Fruit fly (Drosophila melanogaster) whole organism, embryonic: ENCODE data around the gene CG4854.

Experiments used
- CG11398 ChIP-seq: fragments of 200-800 bp; sonication (Bioruptor generic); optimal IDR thresholded peaks from 2 replicates; lab custom pipeline; 2016; ENCODE audit warnings: missing biosample characterization, missing genetic modification characterization
- CG11456 ChIP-seq: fragments of 200-800 bp; sonication (Bioruptor generic); IDR thresholded peaks from 3 replicates; pipeline ENCODE4 v1.3.6; 2022; ENCODE audit warnings: missing biosample characterization, missing genetic modification characterization
- CG11560 ChIP-seq: fragments of 200-800 bp; sonication (Bioruptor generic); IDR thresholded peaks from 3 replicates; pipeline ENCODE4 v1.3.6; 2022; ENCODE audit warnings: missing biosample characterization, missing genetic modification characterization
- CG13296 ChIP-seq: fragments of 200-800 bp; sonication (Bioruptor generic); optimal IDR thresholded peaks from 3 replicates; lab custom pipeline; 2018; ENCODE audit warnings: missing biosample characterization, mild to moderate bottlenecking, missing genetic modification characterization
- CG13775 ChIP-seq: fragments of 200-800 bp; sonication (Bioruptor generic); optimal IDR thresholded peaks from 3 replicates; lab custom pipeline; 2017; ENCODE audit warnings: missing biosample characterization, mild to moderate bottlenecking, missing genetic modification characterization
- CG16779 ChIP-seq: fragments of 200-800 bp; sonication (Bioruptor generic); IDR thresholded peaks from 2 replicates; pipeline ENCODE4 v1.3.6; 2022; ENCODE audit warnings: missing biosample characterization, missing genetic modification characterization
- CG17385 ChIP-seq: fragments of 200-800 bp; sonication (Bioruptor generic); optimal IDR thresholded peaks from 3 replicates; lab custom pipeline; 2018; ENCODE audit warnings: missing biosample characterization, mild to moderate bottlenecking, missing genetic modification characterization
- CG17612 ChIP-seq: fragments of 200-800 bp; sonication (Bioruptor generic); IDR thresholded peaks from 2 replicates; pipeline ENCODE4 v1.3.6; 2022; ENCODE audit warnings: missing biosample characterization, missing genetic modification characterization
- CG17802 ChIP-seq: fragments of 200-800 bp; sonication (Bioruptor generic); optimal IDR thresholded peaks from 2 replicates; lab custom pipeline; 2018; ENCODE audit warnings: missing biosample characterization, mild to moderate bottlenecking, missing genetic modification characterization, moderate library complexity
- CG2712 ChIP-seq: fragments of 200-800 bp; optimal IDR thresholded peaks from 3 replicates; lab custom pipeline; 2019; ENCODE audit warnings: missing biosample characterization, mild to moderate bottlenecking, missing genetic modification characterization, moderate library complexity
- CG30020 ChIP-seq: fragments of 200-800 bp; optimal IDR thresholded peaks from 2 replicates; lab custom pipeline; 2019; ENCODE audit warnings: missing biosample characterization, mild to moderate bottlenecking, missing genetic modification characterization, moderate library complexity
- CG30403 ChIP-seq: fragments of 200-800 bp; sonication (Bioruptor generic); optimal IDR thresholded peaks from 3 replicates; lab custom pipeline; 2016; ENCODE audit warnings: missing biosample characterization, missing genetic modification characterization
- CG32767 ChIP-seq: fragments of 200-800 bp; sonication (Bioruptor generic); IDR thresholded peaks from 2 replicates; pipeline ENCODE4 v1.3.6; 2022; ENCODE audit warnings: missing biosample characterization, missing genetic modification characterization
- CG43689 ChIP-seq: fragments of 200-800 bp; sonication (Bioruptor generic); IDR thresholded peaks from 2 replicates; pipeline ENCODE4 v1.3.6; 2022; ENCODE audit warnings: missing biosample characterization, missing genetic modification characterization
- CG5180 ChIP-seq: fragments of 200-800 bp; sonication (Bioruptor generic); optimal IDR thresholded peaks from 3 replicates; lab custom pipeline; 2017; ENCODE audit warnings: missing biosample characterization, missing genetic modification characterization, mild to moderate bottlenecking, moderate library complexity, missing genetic modification reagents
- CG6254 ChIP-seq: fragments of 200-800 bp; sonication (Bioruptor generic); optimal IDR thresholded peaks from 3 replicates; lab custom pipeline; 2017; ENCODE audit warnings: mild to moderate bottlenecking, missing biosample characterization, missing genetic modification reagents, missing genetic modification characterization
- CG7963 ChIP-seq: fragments of 200-800 bp; sonication (Bioruptor generic); IDR thresholded peaks from 3 replicates; pipeline ENCODE4 v1.3.6; 2022; ENCODE audit warnings: missing biosample characterization, missing genetic modification characterization; ENCODE audit not compliant: partially characterized antibody
- CG9437 ChIP-seq: fragments of 200-800 bp; sonication (Bioruptor generic); optimal IDR thresholded peaks from 2 replicates; lab custom pipeline; 2018; ENCODE audit warnings: missing biosample characterization, mild to moderate bottlenecking, missing genetic modification characterization
- CG9609 ChIP-seq: fragments of 200-800 bp; sonication (Bioruptor generic); optimal IDR thresholded peaks from 3 replicates; lab custom pipeline; 2016; ENCODE audit warnings: missing biosample characterization, missing genetic modification characterization
- CG9876 ChIP-seq: fragments of 200-800 bp; sonication (Bioruptor generic); optimal IDR thresholded peaks from 2 replicates; lab custom pipeline; 2016; ENCODE audit warnings: missing biosample characterization, missing genetic modification characterization
- CHES-1-like ChIP-seq: fragments of 200-800 bp; sonication (Bioruptor generic); optimal IDR thresholded peaks from 2 replicates; lab custom pipeline; 2016; ENCODE audit warnings: missing biosample characterization, missing genetic modification characterization
- Dref ChIP-seq: fragments of 200-800 bp; sonication (Bioruptor generic); IDR thresholded peaks from 2 replicates; pipeline ENCODE4 v1.3.6; 2022; ENCODE audit warnings: missing biosample characterization, missing genetic modification characterization
- H2.0 ChIP-seq: fragments of 200-800 bp; sonication (Bioruptor generic); IDR thresholded peaks from 2 replicates; pipeline ENCODE4 v1.3.6; 2022; ENCODE audit warnings: missing biosample characterization, missing genetic modification characterization
- Lpt ChIP-seq: fragments of >200 bp; optimal IDR thresholded peaks from 2 replicates; lab custom pipeline; 2018; ENCODE audit warnings: missing biosample characterization, missing genetic modification characterization
- MBD-R2 ChIP-seq: fragments of 200-800 bp; sonication (Bioruptor generic); IDR thresholded peaks from 2 replicates; pipeline ENCODE4 v1.3.6; 2022; ENCODE audit warnings: missing biosample characterization, missing genetic modification characterization
- MESR4 ChIP-seq: fragments of 200-800 bp; sonication (Bioruptor generic); optimal IDR thresholded peaks from 2 replicates; lab custom pipeline; 2018; ENCODE audit warnings: missing biosample characterization, mild to moderate bottlenecking, missing genetic modification characterization, moderate library complexity
- Med ChIP-seq: fragments of 200-800 bp; sonication (Bioruptor generic); peaks from one replicate; lab custom pipeline; 2016; ENCODE audit warnings: missing biosample characterization, missing genetic modification characterization, mild to moderate bottlenecking, inconsistent platforms, moderate library complexity
- Rfx ChIP-seq: fragments of 200-800 bp; sonication (Bioruptor generic); IDR thresholded peaks from 2 replicates; pipeline ENCODE4 v1.3.6; 2022; ENCODE audit warnings: missing biosample characterization, missing genetic modification characterization
- cad ChIP-seq: fragments of >200 bp; optimal IDR thresholded peaks from 2 replicates; lab custom pipeline; 2017; ENCODE audit warnings: missing biosample characterization, missing genetic modification characterization
- cas ChIP-seq: fragments of 200-800 bp; sonication (Bioruptor generic); IDR thresholded peaks from 2 replicates; pipeline ENCODE4 v1.3.6; 2022; ENCODE audit warnings: missing biosample characterization, missing genetic modification characterization
- ci ChIP-seq: fragments of 200-800 bp; sonication (Bioruptor generic); IDR thresholded peaks from 3 replicates; pipeline ENCODE4 v1.3.6; 2022; ENCODE audit warnings: missing biosample characterization, missing genetic modification characterization
- dmrt11E ChIP-seq: fragments of 200-800 bp; sonication (Bioruptor generic); optimal IDR thresholded peaks from 3 replicates; lab custom pipeline; 2018; ENCODE audit warnings: missing biosample characterization, mild to moderate bottlenecking, missing genetic modification characterization, moderate library complexity
- fd64A ChIP-seq: fragments of 200-800 bp; sonication (Bioruptor generic); optimal IDR thresholded peaks from 3 replicates; lab custom pipeline; 2018; ENCODE audit warnings: missing biosample characterization, mild to moderate bottlenecking, missing genetic modification characterization
- fu2 ChIP-seq: fragments of 200-800 bp; sonication (Bioruptor generic); optimal IDR thresholded peaks from 2 replicates; lab custom pipeline; 2016; ENCODE audit warnings: missing biosample characterization, missing genetic modification characterization
- gt ChIP-seq: fragments of 200-800 bp; sonication (Bioruptor generic); IDR thresholded peaks from 2 replicates; pipeline ENCODE4 v1.3.6; 2022; ENCODE audit warnings: missing biosample characterization, missing genetic modification characterization
- ind ChIP-seq: fragments of 200-800 bp; sonication (Bioruptor generic); optimal IDR thresholded peaks from 3 replicates; lab custom pipeline; 2016; ENCODE audit warnings: missing biosample characterization, missing genetic modification characterization
- jing ChIP-seq: fragments of 200-800 bp; sonication (Bioruptor generic); optimal IDR thresholded peaks from 2 replicates; lab custom pipeline; 2018; ENCODE audit warnings: missing biosample characterization, mild to moderate bottlenecking, missing genetic modification characterization
- lov ChIP-seq, 2 experiments: fragments of 200-800 bp in 1 of 2; fragments of >200 bp in 1 of 2; sonication (Bioruptor generic) in 1 of 2; IDR thresholded peaks in 1 of 2; optimal IDR thresholded peaks in 1 of 2; 2 replicates in 1 of 2; 3 replicates in 1 of 2; pipeline versions ENCODE4 v1.3.6 to Lab custom; 2017 to 2022; ENCODE audit warnings: missing biosample characterization in 1 of 2, missing genetic modification characterization in 1 of 2
- mirr ChIP-seq: fragments of 200-800 bp; sonication (Bioruptor generic); optimal IDR thresholded peaks from 3 replicates; lab custom pipeline; 2018; ENCODE audit warnings: missing biosample characterization, mild to moderate bottlenecking, missing genetic modification characterization
- nmo ChIP-seq: fragments of 200-800 bp; sonication (Bioruptor generic); optimal IDR thresholded peaks from 2 replicates; lab custom pipeline; 2018; ENCODE audit warnings: missing biosample characterization, mild to moderate bottlenecking, missing genetic modification characterization, moderate library complexity
- pita ChIP-seq: fragments of 200-800 bp; sonication (Bioruptor generic); optimal IDR thresholded peaks from 2 replicates; lab custom pipeline; 2017; ENCODE audit warnings: missing biosample characterization, mild to moderate bottlenecking, missing genetic modification characterization
- pzg ChIP-seq: fragments of 200-800 bp; sonication (Bioruptor generic); optimal IDR thresholded peaks from 3 replicates; lab custom pipeline; 2018; ENCODE audit warnings: missing biosample characterization, mild to moderate bottlenecking, missing genetic modification characterization, moderate library complexity
- ranshi ChIP-seq: fragments of 200-800 bp; sonication (Bioruptor generic); IDR thresholded peaks from 2 replicates; pipeline ENCODE4 v1.3.6; 2022; ENCODE audit warnings: missing biosample characterization, missing genetic modification characterization
- row ChIP-seq: fragments of 200-800 bp; sonication (Bioruptor generic); IDR thresholded peaks from 3 replicates; pipeline ENCODE4 v1.3.6; 2022; ENCODE audit warnings: missing biosample characterization, missing genetic modification characterization
- run ChIP-seq: fragments of 200-800 bp; sonication (Bioruptor generic); optimal IDR thresholded peaks from 3 replicates; lab custom pipeline; 2018; ENCODE audit warnings: missing biosample characterization, mild to moderate bottlenecking, missing genetic modification characterization
- seq ChIP-seq: fragments of 200-800 bp; sonication (Bioruptor generic); IDR thresholded peaks from 2 replicates; pipeline ENCODE4 v1.3.6; 2022; ENCODE audit warnings: missing biosample characterization, missing genetic modification characterization
- sima ChIP-seq: fragments of 200-800 bp; sonication (Bioruptor generic); optimal IDR thresholded peaks from 2 replicates; lab custom pipeline; 2016; ENCODE audit warnings: missing biosample characterization, missing genetic modification characterization
- sr ChIP-seq: fragments of 200-800 bp; sonication (Bioruptor generic); IDR thresholded peaks from 3 replicates; pipeline ENCODE4 v1.3.6; 2022; ENCODE audit warnings: missing biosample characterization, missing genetic modification characterization
- vfl ChIP-seq: fragments of 200-800 bp; sonication (Bioruptor generic); optimal IDR thresholded peaks from 2 replicates; lab custom pipeline; 2016; ENCODE audit warnings: missing biosample characterization, missing genetic modification characterization
- wek ChIP-seq: fragments of 200-800 bp; sonication (Bioruptor generic); optimal IDR thresholded peaks from 3 replicates; lab custom pipeline; 2018; ENCODE audit warnings: missing biosample characterization, mild to moderate bottlenecking, missing genetic modification characterization, moderate library complexity
- zen2 ChIP-seq: fragments of 200-800 bp; sonication (Bioruptor generic); IDR thresholded peaks from 3 replicates; pipeline ENCODE4 v1.3.6; 2022; ENCODE audit warnings: missing biosample characterization, missing genetic modification characterization; ENCODE audit not compliant: partially characterized antibody
- zfh1 ChIP-seq: fragments of 200-800 bp; sonication (Bioruptor generic); IDR thresholded peaks from 3 replicates; pipeline ENCODE4 v1.3.6; 2022; ENCODE audit warnings: missing biosample characterization, missing genetic modification characterization

CG4854 gene

dm6 chr3R:20031764-20032079 lies 3.9 kb downstream of the CG4854 start, which contains the start of gene idc:
TSS of gene idc (plus strand) at chr3R:20031823.
- TF ChIP-seq Lpt (GFP tag; lab: Kevin White, UChicago): no peak
- no peak for TF ChIP-seq dmrt11E (tag; lab: Kevin White, UChicago)
- peak; percentile 32 for TF ChIP-seq CG17802
- no peak for TF ChIP-seq CHES-1-like (GFP tag; lab: Kevin White, UChicago)
- peak; percentile 10 for TF ChIP-seq pzg (GFP tag; lab: Kevin White, UChicago)
- TF ChIP-seq CG11456 (GFP tag; lab: Robert Waterston, UW): 0 out of 3 replicates have a peak, but pooled peaks have one; percentile 59
- no peak for TF ChIP-seq zen2 (GFP tag; lab: Robert Waterston, UW)
- TF ChIP-seq ind: no peak
- TF ChIP-seq CG32767 (GFP tag; lab: Robert Waterston, UW): no peak
- no peak for TF ChIP-seq CG2712 (tag; lab: Kevin White, UChicago)
- TF ChIP-seq jing: no peak
- no peak for TF ChIP-seq CG11560 (tag; lab: Robert Waterston, UW)
- TF ChIP-seq CG13775 (GFP tag; lab: Kevin White, UChicago): peak; percentile 69
- no peak for TF ChIP-seq row (GFP tag; lab: Robert Waterston, UW)
- no peak for TF ChIP-seq CG11398
- TF ChIP-seq ci (GFP tag; lab: Robert Waterston, UW): peak; percentile 53; the same call in 2 of the 3 replicates
- no peak for TF ChIP-seq CG9609 (GFP tag; lab: Kevin White, UChicago)
- 0 out of 2 replicates have a peak, but pooled peaks have one; percentile 25 for TF ChIP-seq Dref (GFP tag; lab: Robert Waterston, UW)
- no peak for TF ChIP-seq sr
- no peak for TF ChIP-seq fd64A (GFP tag; lab: Kevin White, UChicago)
- no peak for TF ChIP-seq mirr
- TF ChIP-seq Med (GFP tag; lab: Kevin White, UChicago): peak; percentile 71
- peak; percentile 93 for TF ChIP-seq wek (GFP tag; lab: Kevin White, UChicago)
- no peak for TF ChIP-seq sima (GFP tag; lab: Kevin White, UChicago)
- TF ChIP-seq CG9876 (GFP tag; lab: Kevin White, UChicago): no peak
- TF ChIP-seq CG5180: no peak
- no peak for TF ChIP-seq gt
- TF ChIP-seq cas (GFP tag; lab: Robert Waterston, UW): no peak
- peak; percentile 59 for TF ChIP-seq MBD-R2 (GFP tag; lab: Robert Waterston, UW)
- peak; percentile 45 for TF ChIP-seq CG30403 (GFP tag; lab: Kevin White, UChicago)
- no peak for TF ChIP-seq lov (optimal IDR thresholded peaks at IDR 0.05; lab: Kevin White, UChicago)
- no peak for TF ChIP-seq lov (GFP tag; IDR thresholded peaks at IDR 0.05; lab: Robert Waterston, UW)
- no peak for TF ChIP-seq H2.0 (GFP tag; lab: Robert Waterston, UW)
- peak; percentile 63 for TF ChIP-seq MESR4 (GFP tag; lab: Kevin White, UChicago)
- TF ChIP-seq Rfx (GFP tag; lab: Robert Waterston, UW): no peak
- no peak for TF ChIP-seq CG17612 (GFP tag; lab: Robert Waterston, UW)
- peak; percentile 47 for TF ChIP-seq CG9437
- no peak for TF ChIP-seq seq (GFP tag; lab: Robert Waterston, UW)
- no peak for TF ChIP-seq CG7963
- no peak for TF ChIP-seq nmo (GFP tag; lab: Kevin White, UChicago)
- TF ChIP-seq zfh1 (GFP tag; lab: Robert Waterston, UW): no peak
- no peak for TF ChIP-seq run (tag; lab: Kevin White, UChicago)
- no peak for TF ChIP-seq pita (GFP tag; lab: Kevin White, UChicago)
- no peak for TF ChIP-seq CG13296 (GFP tag; lab: Kevin White, UChicago)
- TF ChIP-seq vfl (GFP tag; lab: Kevin White, UChicago): no peak
- no peak for TF ChIP-seq ranshi (GFP tag; lab: Robert Waterston, UW)
- no peak for TF ChIP-seq CG17385 (GFP tag; lab: Kevin White, UChicago)
- no peak for TF ChIP-seq CG16779
- TF ChIP-seq cad (GFP tag; lab: Kevin White, UChicago): peak; percentile 20
- peak; percentile 83 for TF ChIP-seq CG30020 (tag; lab: Kevin White, UChicago)
- TF ChIP-seq CG43689 (GFP tag; lab: Robert Waterston, UW): no peak
- no peak for TF ChIP-seq fu2 (GFP tag; lab: Kevin White, UChicago)
- peak; percentile 99 for TF ChIP-seq CG6254 (GFP tag; lab: Kevin White, UChicago)
